Fruit fly (Drosophila melanogaster): ENCODE data around the gene Tsp74F.
"Not testable (repeated sequence)": the region's sequence is repeated elsewhere in the genome, so short reads cannot be mapped to it uniquely, and the experiment has no call there.

Gene Tsp74F

DNA sequence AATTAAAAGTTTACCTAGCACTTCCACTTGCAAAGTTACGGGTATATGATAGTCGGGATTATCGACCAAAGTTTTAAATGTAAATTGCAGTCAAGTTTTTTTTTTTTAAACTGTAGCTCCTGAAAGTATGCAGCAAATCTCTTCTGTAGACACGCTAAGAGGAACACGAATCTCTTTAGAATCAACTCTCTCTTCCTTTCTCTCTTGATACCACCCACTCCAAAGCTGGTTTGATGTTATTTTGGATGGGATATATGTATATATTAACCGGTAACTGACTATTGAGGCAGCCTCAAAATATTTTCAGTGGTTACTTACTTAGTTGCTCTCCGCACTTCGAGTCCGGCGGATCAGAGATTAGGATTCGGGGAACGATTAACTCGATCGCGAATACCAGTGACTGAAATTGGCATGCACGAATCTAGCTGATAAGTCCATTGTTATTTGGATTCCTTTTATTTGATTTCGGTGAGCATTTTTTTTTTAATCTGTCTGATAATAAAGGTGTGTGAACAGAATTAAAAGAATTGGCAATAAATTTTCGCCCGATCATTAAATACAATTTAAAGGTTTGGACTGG, 16.8 kb downstream of the Tsp74F start, which contains the start of gene CG7408:
Gene CG7408 (plus strand): TSS at position 316 of the 580 bp plus-strand sequence.
- TF ChIP-seq fru (GFP tag; optimal IDR thresholded peaks at IDR 0.05) (peak; percentile 79), Hnf4 (GFP tag; optimal IDR thresholded peaks at IDR 0.05) (peak; percentile 28), CrebA (GFP tag; optimal IDR thresholded peaks at IDR 0.05; ENCODE audit: borderline replicate concordance) (peak; percentile 65), Myc (optimal IDR thresholded peaks at IDR 0.05) (peak; percentile 29), br (GFP tag; optimal IDR thresholded peaks at IDR 0.05) (peak; percentile 24), N (GFP tag; optimal IDR thresholded peaks at IDR 0.05) (no peak), pan (optimal IDR thresholded peaks at IDR 0.05) (no peak), dl (GFP tag; optimal IDR thresholded peaks at IDR 0.05; ENCODE audit: insufficient read depth in 1 of 2, partially characterized antibody in 2 of 2) (peak in 1 of 2 experiments; percentile 28), Hr83 (GFP tag; optimal IDR thresholded peaks at IDR 0.05; ENCODE audit: poor library complexity, severe bottlenecking) (peak; percentile 12), h (GFP tag; optimal IDR thresholded peaks at IDR 0.05) (peak; percentile 49), Dif (GFP tag; optimal IDR thresholded peaks at IDR 0.05; ENCODE audit: partially characterized antibody) (peak; percentile 37), GATAd (GFP tag; optimal IDR thresholded peaks at IDR 0.05) (no peak)

DNA sequence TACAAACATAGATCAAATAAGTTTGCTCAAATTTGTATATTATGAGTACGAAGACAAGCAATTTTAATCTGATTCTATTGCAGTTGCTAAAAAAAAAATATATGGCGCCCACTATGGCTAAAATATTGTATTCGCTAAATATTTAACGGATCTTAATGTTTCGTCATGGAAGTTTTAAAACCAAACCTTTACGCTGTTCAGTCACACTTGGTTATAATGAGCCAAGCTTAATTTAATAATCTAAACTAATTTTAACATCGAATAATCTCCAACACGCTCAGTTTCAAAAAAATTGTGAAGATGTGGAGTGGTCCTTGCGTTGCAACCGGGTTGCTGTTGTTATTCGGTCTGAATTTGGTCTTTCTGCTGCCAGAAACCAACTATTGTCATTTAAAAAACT, 37.5 kb downstream of the Tsp74F start, which contains the start of gene CG34002:
Gene CG34002 (plus strand): TSS at position 301 of the 400 bp plus-strand sequence.
- not testable (repeated sequence) for TF ChIP-seq dsf (GFP tag; optimal IDR thresholded peaks at IDR 0.05; ENCODE audit: borderline replicate concordance); dmrt93B (GFP tag; optimal IDR thresholded peaks at IDR 0.05); rgr (GFP tag; optimal IDR thresholded peaks at IDR 0.05)

DNA sequence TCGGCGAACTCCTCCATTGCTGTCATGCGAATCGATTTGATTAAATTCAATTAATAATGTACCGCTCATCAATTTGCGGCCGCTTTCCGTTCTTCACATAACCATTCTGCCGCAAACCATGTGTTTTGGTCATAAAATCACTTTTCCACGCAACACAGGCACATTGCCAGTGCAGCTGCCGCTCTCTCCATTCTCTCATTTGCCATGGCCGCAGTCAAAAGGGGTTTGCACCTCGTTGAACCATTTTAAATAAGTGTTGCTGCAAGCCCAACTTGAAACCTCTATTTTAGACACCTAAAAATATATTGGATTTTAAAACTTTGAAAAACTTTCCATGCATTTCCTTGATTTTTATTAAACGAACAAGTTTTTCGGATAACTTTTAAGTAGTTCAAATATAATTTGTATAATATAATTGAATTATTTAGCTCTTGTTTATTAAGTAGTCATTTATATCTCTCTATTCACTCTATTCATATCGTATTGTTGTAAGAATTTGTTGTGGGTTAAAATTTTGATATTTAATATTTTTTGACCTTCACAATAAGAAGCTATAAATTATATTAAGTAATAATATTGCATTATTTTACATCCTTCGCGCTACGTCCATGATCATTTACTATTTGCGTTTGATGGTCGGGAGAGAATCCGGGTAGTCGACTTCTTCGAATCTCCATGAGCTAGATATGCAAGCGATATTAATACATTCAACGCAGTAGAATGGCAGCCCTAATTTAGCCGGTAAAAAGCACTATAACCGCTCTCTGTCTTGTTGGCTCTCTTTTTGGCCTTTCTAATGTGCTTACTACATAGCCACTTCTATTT, 38.8 kb downstream of the Tsp74F start, which contains the start of gene CG5535:
Gene CG5535 (minus strand): TSS at position 140 of the 825 bp plus-strand sequence.
- TF ChIP-seq dsf (GFP tag; optimal IDR thresholded peaks at IDR 0.05; ENCODE audit: borderline replicate concordance) = no peak
- no peak for TF ChIP-seq CG32264 (GFP tag; optimal IDR thresholded peaks at IDR 0.05)
- no peak for TF ChIP-seq CrebA (GFP tag; optimal IDR thresholded peaks at IDR 0.05; ENCODE audit: borderline replicate concordance)
- TF ChIP-seq CG9705 (GFP tag; optimal IDR thresholded peaks at IDR 0.05) = no peak
- TF ChIP-seq Mio (GFP tag; optimal IDR thresholded peaks at IDR 0.05) = no peak
- TF ChIP-seq Hr83 (GFP tag; optimal IDR thresholded peaks at IDR 0.05; ENCODE audit: poor library complexity, severe bottlenecking) = peak; percentile 41
- no peak for TF ChIP-seq tai (GFP tag; optimal IDR thresholded peaks at IDR 0.05)
- TF ChIP-seq lola (GFP tag; optimal IDR thresholded peaks at IDR 0.05) = no peak
- TF ChIP-seq fru (GFP tag; optimal IDR thresholded peaks at IDR 0.05) = peak; percentile 60
- no peak for TF ChIP-seq Abd-B (GFP tag; optimal IDR thresholded peaks at IDR 0.05)
- TF ChIP-seq Dfd (GFP tag; optimal IDR thresholded peaks at IDR 0.05) = no peak
- no peak for TF ChIP-seq GATAd (GFP tag; optimal IDR thresholded peaks at IDR 0.05)
- TF ChIP-seq Hnf4 (GFP tag; optimal IDR thresholded peaks at IDR 0.05) = no peak
- no peak for TF ChIP-seq pan (optimal IDR thresholded peaks at IDR 0.05)
- peak; percentile 32 for TF ChIP-seq ey (GFP tag; optimal IDR thresholded peaks at IDR 0.05)
- peak; percentile 52 for TF ChIP-seq HLH106 (tag; optimal IDR thresholded peaks at IDR 0.05)
- TF ChIP-seq OdsH (GFP tag; optimal IDR thresholded peaks at IDR 0.05) = peak; percentile 62
- TF ChIP-seq Dif (GFP tag; optimal IDR thresholded peaks at IDR 0.05; ENCODE audit: partially characterized antibody) = no peak
- TF ChIP-seq foxo (GFP tag; optimal IDR thresholded peaks at IDR 0.05) = peak in 1 of 2 experiments; percentile 80
- peak; percentile 45 for TF ChIP-seq h (GFP tag; optimal IDR thresholded peaks at IDR 0.05)
- peak; percentile 52 for TF ChIP-seq dmrt93B (GFP tag; optimal IDR thresholded peaks at IDR 0.05)
- TF ChIP-seq Myc (optimal IDR thresholded peaks at IDR 0.05) = no peak
- TF ChIP-seq rgr (GFP tag; optimal IDR thresholded peaks at IDR 0.05) = peak; percentile 52
- no peak for TF ChIP-seq dl (GFP tag; optimal IDR thresholded peaks at IDR 0.05; ENCODE audit: insufficient read depth in 1 of 2, partially characterized antibody in 2 of 2)
- TF ChIP-seq Hr78 (GFP tag; optimal IDR thresholded peaks at IDR 0.05) = no peak
- TF ChIP-seq sage (GFP tag; optimal IDR thresholded peaks at IDR 0.05) = no peak
- TF ChIP-seq Jra (GFP tag; optimal IDR thresholded peaks at IDR 0.05) = no peak
- TF ChIP-seq woc (GFP tag; optimal IDR thresholded peaks at IDR 0.05) = no peak
- TF ChIP-seq Sp1 (GFP tag; optimal IDR thresholded peaks at IDR 0.05) = peak; percentile 72
- peak; percentile 68 for TF ChIP-seq psq (GFP tag; optimal IDR thresholded peaks at IDR 0.05)
- no peak for TF ChIP-seq jim (GFP tag; optimal IDR thresholded peaks at IDR 0.05)
- no peak for TF ChIP-seq N (GFP tag; optimal IDR thresholded peaks at IDR 0.05)
- no peak for TF ChIP-seq brk (GFP tag; optimal IDR thresholded peaks at IDR 0.05)
- no peak for TF ChIP-seq Rel (GFP tag; optimal IDR thresholded peaks at IDR 0.05)
- no peak for TF ChIP-seq Rel (tag; optimal IDR thresholded peaks at IDR 0.05)
- TF ChIP-seq br (GFP tag; optimal IDR thresholded peaks at IDR 0.05) = peak; percentile 35
- TF ChIP-seq usp (GFP tag; optimal IDR thresholded peaks at IDR 0.05) = no peak
- TF ChIP-seq Vsx2 (GFP tag; optimal IDR thresholded peaks at IDR 0.05; ENCODE audit: partially characterized antibody) = no peak
- TF ChIP-seq sv (GFP tag; optimal IDR thresholded peaks at IDR 0.05) = peak; percentile 57

Measured in whole organism, wandering third instar larva.